Fruit fly (Drosophila melanogaster): ENCODE data around the gene CG31715.

CG31715 gene

dm6 chr2L:10321036-10321583 lies 20.3 kb upstream of the CG31715 start (continued):
- TF ChIP-seq ranshi (GFP tag; IDR thresholded peaks at IDR 0.05), result no peak
- TF ChIP-seq Ets97D (GFP tag; optimal IDR thresholded peaks at IDR 0.05), result no peak
- TF ChIP-seq stc (GFP tag; IDR thresholded peaks at IDR 0.05), result no peak
- TF ChIP-seq CG7271 (tag; optimal IDR thresholded peaks at IDR 0.05), result no peak
- TF ChIP-seq sens (GFP tag), result peak; percentile 57
- peak; percentile 43; the same call in 1 of the 3 replicates for TF ChIP-seq Dbx (GFP tag; IDR thresholded peaks at IDR 0.05)
- no peak for TF ChIP-seq lov (optimal IDR thresholded peaks at IDR 0.05)
- TF ChIP-seq lov (GFP tag; IDR thresholded peaks at IDR 0.05), result 0 out of 3 replicates have a peak, but pooled peaks have one; percentile 27
- TF ChIP-seq CG4820 (GFP tag; optimal IDR thresholded peaks at IDR 0.05), result no peak
- TF ChIP-seq E2f2 (GFP tag; IDR thresholded peaks at IDR 0.05), result no peak
- TF ChIP-seq CG15514 (GFP tag; optimal IDR thresholded peaks at IDR 0.05), result peak; percentile 6
- TF ChIP-seq Bteb2 (GFP tag; optimal IDR thresholded peaks at IDR 0.05), result no peak
- TF ChIP-seq CG15601 (tag; optimal IDR thresholded peaks at IDR 0.05), result no peak
- no peak for TF ChIP-seq pho (GFP tag; optimal IDR thresholded peaks at IDR 0.05)
- TF ChIP-seq CG33557 (GFP tag; optimal IDR thresholded peaks at IDR 0.05), result no peak
- no peak for TF ChIP-seq pros (GFP tag; optimal IDR thresholded peaks at IDR 0.05)
- no peak for TF ChIP-seq CG10959 (GFP tag; IDR thresholded peaks at IDR 0.05)
- peak; percentile 33 for TF ChIP-seq Sox100B (GFP tag; optimal IDR thresholded peaks at IDR 0.05)
- no peak for TF ChIP-seq CG8388 (GFP tag; optimal IDR thresholded peaks at IDR 0.05)
- TF ChIP-seq lbe (GFP tag; optimal IDR thresholded peaks at IDR 0.05), result no peak
- TF ChIP-seq CG11085 (GFP tag; IDR thresholded peaks at IDR 0.05), result no peak
- no peak for TF ChIP-seq CG13296 (GFP tag; optimal IDR thresholded peaks at IDR 0.05)
- no peak for TF ChIP-seq toy (GFP tag; IDR thresholded peaks at IDR 0.05)
- TF ChIP-seq CG13624 (GFP tag; optimal IDR thresholded peaks at IDR 0.05), result peak; percentile 21
- TF ChIP-seq CG32532 (GFP tag; IDR thresholded peaks at IDR 0.05), result 0 out of 2 replicates have a peak, but pooled peaks have one; percentile 29
- no peak for TF ChIP-seq psq (GFP tag; optimal IDR thresholded peaks at IDR 0.05)
- TF ChIP-seq NFAT (GFP tag; IDR thresholded peaks at IDR 0.05), result no peak
- peak; percentile 86; the same call in 2 of the 3 replicates for TF ChIP-seq knrl (GFP tag; IDR thresholded peaks at IDR 0.05; ENCODE audit: partially characterized antibody)
- no peak for TF ChIP-seq Sox102F (GFP tag; optimal IDR thresholded peaks at IDR 0.05)
- peak; percentile 16 for TF ChIP-seq Meics (GFP tag; optimal IDR thresholded peaks at IDR 0.05)
- TF ChIP-seq CG7987 (GFP tag; optimal IDR thresholded peaks at IDR 0.05), result peak; percentile 21
- TF ChIP-seq CG10267 (tag; optimal IDR thresholded peaks at IDR 0.05), result no peak
- TF ChIP-seq CG9437 (GFP tag; optimal IDR thresholded peaks at IDR 0.05), result peak; percentile 7
- TF ChIP-seq CG6254 (GFP tag; optimal IDR thresholded peaks at IDR 0.05), result peak; percentile 1
- TF ChIP-seq Vsx1 (GFP tag; optimal IDR thresholded peaks at IDR 0.05), result no peak
- no peak for TF ChIP-seq Oli (tag; optimal IDR thresholded peaks at IDR 0.05)
- no peak for TF ChIP-seq Mes4 (GFP tag; optimal IDR thresholded peaks at IDR 0.05)
- no peak for TF ChIP-seq CG3407 (GFP tag; optimal IDR thresholded peaks at IDR 0.05)
- peak; percentile 8 for TF ChIP-seq CG18011 (GFP tag; optimal IDR thresholded peaks at IDR 0.05)
- peak; percentile 5 for TF ChIP-seq gfzf (GFP tag; optimal IDR thresholded peaks at IDR 0.05)
- no peak for TF ChIP-seq Nf-YB (GFP tag; optimal IDR thresholded peaks at IDR 0.05)
- TF ChIP-seq CG3838 (GFP tag; optimal IDR thresholded peaks at IDR 0.05), result no peak
- 0 out of 3 replicates have a peak, but pooled peaks have one; percentile 10 for TF ChIP-seq H15 (GFP tag; IDR thresholded peaks at IDR 0.05)
- peak; percentile 79 for TF ChIP-seq Dll (GFP tag; IDR thresholded peaks at IDR 0.05; ENCODE audit: partially characterized antibody)
- peak; percentile 72; the same call in 2 of the 3 replicates for TF ChIP-seq Doc3 (GFP tag; IDR thresholded peaks at IDR 0.05; ENCODE audit: partially characterized antibody)
- TF ChIP-seq Spps (tag; optimal IDR thresholded peaks at IDR 0.05), result no peak
- TF ChIP-seq amos (GFP tag; IDR thresholded peaks at IDR 0.05; ENCODE audit: partially characterized antibody), result peak; percentile 60; the same call in 1 of the 2 replicates
- no peak for TF ChIP-seq CG12942 (GFP tag; optimal IDR thresholded peaks at IDR 0.05)
- peak; percentile 63; the same call in 2 of the 3 replicates for TF ChIP-seq HLH4C (GFP tag; IDR thresholded peaks at IDR 0.05; ENCODE audit: partially characterized antibody)
